Worm (Caenorhabditis elegans) whole organism, young adult: ENCODE measurements around the gene mec-3.

Experiments
- B0019.2 ChIP-seq: fragments of 200-800 bp; sonication (Bioruptor generic); conservative IDR thresholded peaks from 2 replicates; pipeline ENCODE4 v1.3.6; 2022; ENCODE audit warnings: missing genetic modification reagents, missing genetic modification characterization, missing compliant biosample characterization
- F33H1.4 ChIP-seq: fragments of 200-800 bp; sonication (Bioruptor generic); IDR thresholded peaks from 2 replicates; pipeline ENCODE4 v1.3.6; 2022; ENCODE audit warnings: missing genetic modification reagents, missing genetic modification characterization, missing compliant biosample characterization
- F57C9.4 ChIP-seq: sonication (generic microtip); optimal IDR thresholded peaks from 2 replicates; lab custom pipeline; 2017; ENCODE audit warnings: mild to moderate bottlenecking, missing genetic modification characterization, missing compliant biosample characterization
- K12H6.12 ChIP-seq: fragments of 200-800 bp; sonication (Bioruptor generic); optimal IDR thresholded peaks from 2 replicates; lab custom pipeline; 2018; ENCODE audit warnings: mild to moderate bottlenecking, missing genetic modification characterization, missing compliant biosample characterization
- Y67H2A.10 ChIP-seq: fragments of 200-800 bp; sonication (Bioruptor generic); conservative IDR thresholded peaks from 2 replicates; pipeline ENCODE4 v1.3.6; 2022; ENCODE audit warnings: missing genetic modification reagents, missing genetic modification characterization, missing compliant biosample characterization
- ZK185.1 ChIP-seq: sonication (generic microtip); optimal IDR thresholded peaks from 2 replicates; lab custom pipeline; 2016; ENCODE audit warnings: mild to moderate bottlenecking, missing genetic modification characterization, missing compliant biosample characterization; ENCODE audit not compliant: poor library complexity, severe bottlenecking
- akir-1 ChIP-seq: fragments of 200-800 bp; sonication (Bioruptor generic); optimal IDR thresholded peaks from 2 replicates; lab custom pipeline; 2018; ENCODE audit warnings: mild to moderate bottlenecking, missing genetic modification characterization, moderate library complexity, missing compliant biosample characterization
- aptf-2 ChIP-seq: fragments of 200-800 bp; sonication (Bioruptor generic); conservative IDR thresholded peaks from 2 replicates; pipeline ENCODE4 v1.3.6; 2022; ENCODE audit warnings: missing genetic modification reagents, missing genetic modification characterization, missing compliant biosample characterization
- atf-7 ChIP-seq: sonication (generic microtip); optimal IDR thresholded peaks from 2 replicates; lab custom pipeline; 2017; ENCODE audit warnings: mild to moderate bottlenecking, missing genetic modification characterization, missing compliant biosample characterization
- bed-1 ChIP-seq: fragments of 200-800 bp; sonication (Bioruptor generic); IDR thresholded peaks from 2 replicates; pipeline ENCODE4 v1.3.6; 2022; ENCODE audit warnings: missing genetic modification reagents, missing genetic modification characterization, missing compliant biosample characterization
- ccch-3 ChIP-seq: fragments of 200-800 bp; sonication (Bioruptor generic); optimal IDR thresholded peaks from 2 replicates; lab custom pipeline; 2018; ENCODE audit warnings: mild to moderate bottlenecking, missing genetic modification characterization, missing compliant biosample characterization
- cebp-2 ChIP-seq: fragments of 200-800 bp; sonication (Bioruptor generic); IDR thresholded peaks from 2 replicates; pipeline ENCODE4 v1.3.6; 2022; ENCODE audit warnings: missing genetic modification characterization, missing compliant biosample characterization
- ceh-100 ChIP-seq: fragments of 200-800 bp; sonication (Bioruptor generic); IDR thresholded peaks from 2 replicates; pipeline ENCODE4 v1.3.6; 2022; ENCODE audit warnings: missing genetic modification reagents, missing genetic modification characterization, missing compliant biosample characterization
- ceh-27 ChIP-seq: fragments of 200-800 bp; sonication (Bioruptor generic); optimal IDR thresholded peaks from 2 replicates; lab custom pipeline; 2018; ENCODE audit warnings: mild to moderate bottlenecking, missing genetic modification characterization, moderate library complexity, missing compliant biosample characterization
- chd-7 ChIP-seq: sonication (generic microtip); optimal IDR thresholded peaks from 2 replicates; lab custom pipeline; 2016; ENCODE audit warnings: mild to moderate bottlenecking, missing genetic modification characterization, moderate library complexity, missing compliant biosample characterization
- gei-17 ChIP-seq: fragments of 200-800 bp; sonication (Bioruptor generic); optimal IDR thresholded peaks from 2 replicates; lab custom pipeline; 2018; ENCODE audit warnings: mild to moderate bottlenecking, missing genetic modification characterization, missing compliant biosample characterization
- him-1 ChIP-seq: sonication (generic microtip); optimal IDR thresholded peaks from 2 replicates; lab custom pipeline; 2016; ENCODE audit warnings: missing genotype, missing genetic modification reagents, missing genetic modification characterization, missing compliant biosample characterization
- lag-1 ChIP-seq: fragments of 200-800 bp; sonication (Bioruptor generic); IDR thresholded peaks from 2 replicates; pipeline ENCODE4 v1.3.6; 2022; ENCODE audit warnings: missing genetic modification reagents, missing genetic modification characterization, missing compliant biosample characterization
- let-526 ChIP-seq: fragments of 200-800 bp; sonication (Bioruptor generic); IDR thresholded peaks from 2 replicates; pipeline ENCODE4 v1.3.6; 2022; ENCODE audit warnings: missing genetic modification reagents, missing genetic modification characterization, missing compliant biosample characterization
- lin-35 ChIP-seq, 3 experiments: fragments of 150-350 bp in 2 of 3; sonication (generic microtip) in 1 of 3; optimal IDR thresholded peaks; 2 replicates each; lab custom pipeline; 2014 to 2018; ENCODE audit warnings: missing biosample characterization in 3 of 3, missing genetic modification characterization in 3 of 3, missing genetic modification reagents in 3 of 3
- lsl-1 ChIP-seq: fragments of 200-800 bp; sonication (Bioruptor generic); optimal IDR thresholded peaks from 2 replicates; lab custom pipeline; 2018; ENCODE audit warnings: mild to moderate bottlenecking, missing genetic modification characterization, moderate library complexity, missing compliant biosample characterization
- lsy-27 ChIP-seq: sonication (generic microtip); optimal IDR thresholded peaks from 2 replicates; lab custom pipeline; 2017; ENCODE audit warnings: missing genetic modification characterization, mild to moderate bottlenecking, missing compliant biosample characterization, antibody characterized with exemption, missing genotype, borderline replicate concordance; ENCODE audit not compliant: insufficient read depth
- madf-10 ChIP-seq: sonication (generic microtip); optimal IDR thresholded peaks from 2 replicates; lab custom pipeline; 2016; ENCODE audit warnings: mild to moderate bottlenecking, missing genetic modification characterization, missing compliant biosample characterization
- madf-3 ChIP-seq: fragments of 200-800 bp; sonication (Bioruptor generic); IDR thresholded peaks from 2 replicates; pipeline ENCODE4 v1.3.6; 2022; ENCODE audit warnings: missing genetic modification reagents, missing genetic modification characterization, missing compliant biosample characterization
- madf-6 ChIP-seq: fragments of 200-800 bp; sonication (Bioruptor generic); IDR thresholded peaks from 2 replicates; pipeline ENCODE4 v1.3.6; 2022; ENCODE audit warnings: missing genetic modification reagents, missing genetic modification characterization, missing compliant biosample characterization
- mcd-1 ChIP-seq: fragments of 200-800 bp; sonication (Bioruptor generic); IDR thresholded peaks from 2 replicates; pipeline ENCODE4 v1.3.6; 2022; ENCODE audit warnings: missing genetic modification reagents, missing genetic modification characterization, missing compliant biosample characterization
- nfya-2 ChIP-seq: fragments of 200-800 bp; sonication (Bioruptor generic); IDR thresholded peaks from 2 replicates; pipeline ENCODE4 v1.3.6; 2022; ENCODE audit warnings: missing genetic modification reagents, missing genetic modification characterization, missing compliant biosample characterization
- nfyb-1 ChIP-seq: fragments of 200-800 bp; sonication (Bioruptor generic); IDR thresholded peaks from 2 replicates; pipeline ENCODE4 v1.3.6; 2022; ENCODE audit warnings: missing genetic modification reagents, missing genetic modification characterization, missing compliant biosample characterization
- nhr-179 ChIP-seq: sonication (generic microtip); optimal IDR thresholded peaks from 2 replicates; lab custom pipeline; 2016; ENCODE audit warnings: mild to moderate bottlenecking, missing genetic modification characterization, missing compliant biosample characterization
- nhr-80 ChIP-seq: sonication (generic microtip); optimal IDR thresholded peaks from 2 replicates; lab custom pipeline; 2016; ENCODE audit warnings: missing genetic modification characterization, missing compliant biosample characterization
- pha-4 ChIP-seq: fragments of 150-350 bp; sonication (generic microtip); optimal IDR thresholded peaks from 2 replicates; lab custom pipeline; 2014; ENCODE audit warnings: missing biosample characterization, missing genetic modification reagents, missing genetic modification characterization
- rcor-1 ChIP-seq: fragments of 200-800 bp; sonication (Bioruptor generic); IDR thresholded peaks from 2 replicates; pipeline ENCODE4 v1.3.6; 2022; ENCODE audit warnings: missing genetic modification reagents, missing genetic modification characterization, missing compliant biosample characterization
- rec-8 ChIP-seq, 2 experiments: sonication (generic microtip); optimal IDR thresholded peaks; 2 replicates each; lab custom pipeline; 2016; ENCODE audit warnings: mild to moderate bottlenecking in 2 of 2, missing genetic modification characterization in 2 of 2, missing genetic modification reagents in 2 of 2, missing genotype in 2 of 2, missing biosample characterization in 1 of 2, missing compliant biosample characterization in 1 of 2, moderate library complexity in 1 of 2
- repo-1 ChIP-seq: sonication (generic microtip); optimal IDR thresholded peaks from 2 replicates; lab custom pipeline; 2017; ENCODE audit warnings: mild to moderate bottlenecking, missing genetic modification characterization, missing compliant biosample characterization
- rpc-1 ChIP-seq, 2 experiments: fragments of 150-350 bp in 1 of 2; sonication (generic microtip) in 1 of 2; optimal IDR thresholded peaks; 2 replicates each; lab custom pipeline; 2014 to 2018; ENCODE audit warnings: missing biosample characterization in 1 of 2, missing genetic modification characterization in 1 of 2, missing genetic modification reagents in 1 of 2, missing genotype in 1 of 2
- sea-2 ChIP-seq: fragments of 200-800 bp; sonication (Bioruptor generic); IDR thresholded peaks from 2 replicates; pipeline ENCODE4 v1.3.6; 2022; ENCODE audit warnings: missing genetic modification characterization, missing compliant biosample characterization
- snpc-1.3 ChIP-seq: sonication (generic microtip); optimal IDR thresholded peaks from 2 replicates; lab custom pipeline; 2017; ENCODE audit warnings: missing genetic modification characterization, mild to moderate bottlenecking, missing compliant biosample characterization, antibody characterized with exemption, moderate library complexity, missing genotype, missing genetic modification reagents; ENCODE audit not compliant: insufficient read depth
- snpc-3.4 ChIP-seq: sonication (generic microtip); optimal IDR thresholded peaks from 2 replicates; lab custom pipeline; 2017; ENCODE audit warnings: missing genetic modification characterization, mild to moderate bottlenecking, missing compliant biosample characterization, antibody characterized with exemption, moderate library complexity, missing genotype, missing genetic modification reagents
- tlf-1 ChIP-seq: fragments of 200-800 bp; sonication (Bioruptor generic); optimal IDR thresholded peaks from 2 replicates; lab custom pipeline; 2018; ENCODE audit warnings: mild to moderate bottlenecking, missing genetic modification characterization, missing compliant biosample characterization
- unc-130 ChIP-seq: sonication (generic microtip); optimal IDR thresholded peaks from 2 replicates; lab custom pipeline; 2016; ENCODE audit warnings: missing genetic modification reagents, missing genetic modification characterization, missing compliant biosample characterization
- xnd-1 ChIP-seq: sonication (generic microtip); optimal IDR thresholded peaks from 2 replicates; lab custom pipeline; 2016; ENCODE audit warnings: missing genotype, missing genetic modification reagents, missing genetic modification characterization, missing compliant biosample characterization
- ztf-22 ChIP-seq: fragments of 200-800 bp; sonication (Bioruptor generic); optimal IDR thresholded peaks from 2 replicates; lab custom pipeline; 2018; ENCODE audit warnings: mild to moderate bottlenecking, missing genetic modification characterization, moderate library complexity, missing compliant biosample characterization
- ztf-26 ChIP-seq: sonication (generic microtip); optimal IDR thresholded peaks from 2 replicates; lab custom pipeline; 2017; ENCODE audit warnings: missing genetic modification characterization, missing compliant biosample characterization
- ztf-3 ChIP-seq: fragments of 200-800 bp; sonication (Bioruptor generic); optimal IDR thresholded peaks from 2 replicates; lab custom pipeline; 2018; ENCODE audit warnings: mild to moderate bottlenecking, missing genetic modification characterization, missing compliant biosample characterization

Gene mec-3

ce11 chrIV:10483607-10484117 is 22.0 kb upstream of the mec-3 start, which contains the start of the genes F01D4.5 and ced-5 (continued):
- TF ChIP-seq nfyb-1 (GFP tag; lab: Robert Waterston, UW) (peak; percentile 62), ZK185.1 (peak; percentile 96), mcd-1 (GFP tag; lab: Robert Waterston, UW) (peak; percentile 68), rec-8 (tag; optimal IDR thresholded peaks at IDR 0.05; lab: Kevin White, UChicago) (peak; percentile 60 to 89), madf-6 (GFP tag; lab: Robert Waterston, UW) (peak; percentile 81), lsl-1 (GFP tag; lab: Kevin White, UChicago) (peak; percentile 53), unc-130 (GFP tag; lab: Kevin White, UChicago) (peak; percentile 93), rpc-1 (optimal IDR thresholded peaks at IDR 0.05; lab: Kevin White, UChicago) (no peak), rpc-1 (tag; optimal IDR thresholded peaks at IDR 0.05; lab: Kevin White, UChicago) (no peak), lag-1 (GFP tag; lab: Robert Waterston, UW) (0 out of 2 replicates have a peak, but pooled peaks have one; percentile 74), rcor-1 (peak; percentile 84), B0019.2 (GFP tag; lab: Robert Waterston, UW) (0 out of 2 replicates have a peak, but pooled peaks have one; percentile 51), ztf-3 (GFP tag; lab: Kevin White, UChicago) (no peak), him-1 (tag; lab: Kevin White, UChicago) (peak; percentile 55), atf-7 (tag; lab: Kevin White, UChicago) (peak; percentile 44), chd-7 (tag; lab: Kevin White, UChicago) (peak; percentile 56), bed-1 (GFP tag; lab: Robert Waterston, UW) (0 out of 2 replicates have a peak, but pooled peaks have one; percentile 54), F33H1.4 (GFP tag; lab: Robert Waterston, UW) (peak; percentile 48; the same call in 1 of the 2 replicates), cebp-2 (GFP tag; lab: Robert Waterston, UW) (peak; percentile 65; the same call in 1 of the 2 replicates), ztf-22 (GFP tag; lab: Kevin White, UChicago) (peak; percentile 1), lsy-27 (no peak), ceh-27 (GFP tag; lab: Kevin White, UChicago) (peak; percentile 82), F57C9.4 (peak; percentile 73), nfya-2 (peak; percentile 86; the same call in 1 of the 2 replicates), lin-35 (GFP tag; optimal IDR thresholded peaks at IDR 0.05; lab: Kevin White, UChicago) (peak in 1 of 3 experiments; percentile 54), snpc-1.3 (tag; lab: Kevin White, UChicago) (no peak), ztf-26 (tag; lab: Kevin White, UChicago) (peak; percentile 6), aptf-2 (GFP tag; lab: Robert Waterston, UW) (peak; percentile 83), sea-2 (GFP tag; lab: Robert Waterston, UW) (no peak), tlf-1 (peak; percentile 40), snpc-3.4 (no peak), pha-4 (tag; lab: Kevin White, UChicago) (no peak), let-526 (GFP tag; lab: Robert Waterston, UW) (peak; percentile 79; the same call in 1 of the 2 replicates), Y67H2A.10 (GFP tag; lab: Robert Waterston, UW) (0 out of 2 replicates have a peak, but pooled peaks have one; percentile 11), nhr-80 (tag; lab: Kevin White, UChicago) (peak; percentile 35), repo-1 (tag; lab: Kevin White, UChicago) (no peak), nhr-179 (no peak), ccch-3 (GFP tag; lab: Kevin White, UChicago) (peak; percentile 93), gei-17 (GFP tag; lab: Kevin White, UChicago) (no peak), akir-1 (GFP tag; lab: Kevin White, UChicago) (peak; percentile 84), madf-3 (GFP tag; lab: Robert Waterston, UW) (no peak), madf-10 (tag; lab: Kevin White, UChicago) (peak; percentile 62), K12H6.12 (peak; percentile 74), ceh-100 (GFP tag; lab: Robert Waterston, UW) (peak; percentile 41; the same call in 1 of the 2 replicates), xnd-1 (tag; lab: Kevin White, UChicago) (no peak)
